Worm (Caenorhabditis elegans) whole organism, L4 larva: ENCODE data around the gene F13A7.1.

Experiments
- D1046.2 ChIP-seq: fragments of 200-800 bp; sonication (Bioruptor generic); IDR thresholded peaks from 2 replicates; pipeline ENCODE4 v1.3.6; 2022; ENCODE audit warnings: missing genetic modification characterization, missing compliant biosample characterization
- F10B5.3 ChIP-seq: sonication (generic microtip); optimal IDR thresholded peaks from 2 replicates; lab custom pipeline; 2016; ENCODE audit warnings: mild to moderate bottlenecking, missing genetic modification characterization, missing compliant biosample characterization
- Y105C5A.15 ChIP-seq: fragments of 200-800 bp; sonication (Bioruptor generic); IDR thresholded peaks from 2 replicates; pipeline ENCODE4 v1.3.6; 2022; ENCODE audit warnings: missing genetic modification characterization, missing compliant biosample characterization
- ama-1 ChIP-seq: fragments of 150-350 bp; optimal IDR thresholded peaks from 2 replicates; lab custom pipeline; 2014; ENCODE audit warnings: inconsistent platforms, mixed read lengths
- ceh-20 ChIP-seq: fragments of 200-800 bp; sonication (Bioruptor generic); IDR thresholded peaks from 2 replicates; pipeline ENCODE4 v1.3.6; 2022; ENCODE audit warnings: missing genetic modification reagents, missing genetic modification characterization, missing compliant biosample characterization
- ceh-28 ChIP-seq: fragments of 150-350 bp; optimal IDR thresholded peaks from 2 replicates; lab custom pipeline; 2014; ENCODE audit warnings: missing biosample characterization, missing genetic modification reagents, missing genetic modification characterization
- ceh-62 ChIP-seq: sonication (generic microtip); optimal IDR thresholded peaks from 2 replicates; lab custom pipeline; 2017; ENCODE audit warnings: missing biosample characterization, missing genetic modification characterization
- ceh-82 ChIP-seq: sonication (generic microtip); optimal IDR thresholded peaks from 2 replicates; lab custom pipeline; 2017; ENCODE audit warnings: missing biosample characterization, missing genetic modification characterization
- lin-13 ChIP-seq: fragments of 150-350 bp; optimal IDR thresholded peaks from 2 replicates; lab custom pipeline; 2014; ENCODE audit warnings: missing biosample characterization, missing genetic modification reagents, missing genetic modification characterization
- madf-5 ChIP-seq, 2 experiments: fragments of 200-800 bp; sonication (Bioruptor generic); IDR thresholded peaks; 2 replicates each; pipeline ENCODE4 v1.3.6; 2022; ENCODE audit warnings: missing compliant biosample characterization in 2 of 2, missing genetic modification characterization in 2 of 2
- nhr-25 ChIP-seq: sonication (generic microtip); optimal IDR thresholded peaks from 2 replicates; lab custom pipeline; 2017; ENCODE audit warnings: missing genetic modification characterization, mild to moderate bottlenecking, missing compliant biosample characterization, antibody characterized with exemption, moderate library complexity, borderline replicate concordance; ENCODE audit not compliant: insufficient read depth
- saeg-2 ChIP-seq: fragments of 200-800 bp; sonication (Bioruptor generic); IDR thresholded peaks from 2 replicates; pipeline ENCODE4 v1.3.6; 2022; ENCODE audit warnings: missing genetic modification reagents, missing genetic modification characterization, missing compliant biosample characterization
- skn-1 ChIP-seq: fragments of 150-350 bp; optimal IDR thresholded peaks from 2 replicates; lab custom pipeline; 2014; ENCODE audit warnings: missing biosample characterization, missing genetic modification characterization
- tag-97 ChIP-seq: fragments of 200-800 bp; sonication (Bioruptor generic); IDR thresholded peaks from 2 replicates; pipeline ENCODE4 v1.3.6; 2022; ENCODE audit warnings: missing genetic modification characterization, missing compliant biosample characterization
- zip-2 ChIP-seq: fragments of 150-350 bp; optimal IDR thresholded peaks from 2 replicates; lab custom pipeline; 2014; ENCODE audit warnings: missing biosample characterization, missing genetic modification characterization

F13A7.1 gene

DNA sequence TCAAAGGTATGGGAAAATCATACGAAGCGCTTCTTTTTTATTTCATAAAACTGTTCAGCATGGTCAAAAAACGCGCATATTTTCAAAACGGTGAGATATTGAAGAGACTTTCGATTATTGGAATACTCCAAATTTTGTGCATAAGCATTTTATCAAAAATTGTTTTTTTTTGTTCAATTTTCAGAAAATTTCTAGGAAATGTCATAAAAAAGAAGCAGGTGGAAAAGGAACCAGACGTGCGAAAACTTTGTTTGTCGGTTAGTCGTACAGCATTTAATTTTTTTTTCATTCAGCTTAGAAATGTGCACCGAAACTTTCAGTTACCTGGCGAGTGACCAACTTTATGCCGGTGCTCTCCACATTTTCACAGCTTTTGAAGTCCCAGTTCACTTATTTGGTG is 44.3 kb downstream of the F13A7.1 start, which contains the start of gene srh-167:
Gene srh-167 (plus strand): TSS at position 301 of the 400 bp plus-strand sequence.
- TF ChIP-seq ceh-62 (tag; lab: Kevin White, UChicago) (no peak), ceh-20 (GFP tag; lab: Robert Waterston, UW) (no peak), ama-1 (no peak), Y105C5A.15 (GFP tag; lab: Robert Waterston, UW) (no peak), lin-13 (GFP tag; lab: Kevin White, UChicago) (no peak), skn-1 (tag; lab: Kevin White, UChicago) (no peak), F10B5.3 (no peak), ceh-82 (tag; lab: Kevin White, UChicago) (no peak), D1046.2 (no peak), nhr-25 (no peak), saeg-2 (GFP tag; lab: Robert Waterston, UW) (no peak)

DNA sequence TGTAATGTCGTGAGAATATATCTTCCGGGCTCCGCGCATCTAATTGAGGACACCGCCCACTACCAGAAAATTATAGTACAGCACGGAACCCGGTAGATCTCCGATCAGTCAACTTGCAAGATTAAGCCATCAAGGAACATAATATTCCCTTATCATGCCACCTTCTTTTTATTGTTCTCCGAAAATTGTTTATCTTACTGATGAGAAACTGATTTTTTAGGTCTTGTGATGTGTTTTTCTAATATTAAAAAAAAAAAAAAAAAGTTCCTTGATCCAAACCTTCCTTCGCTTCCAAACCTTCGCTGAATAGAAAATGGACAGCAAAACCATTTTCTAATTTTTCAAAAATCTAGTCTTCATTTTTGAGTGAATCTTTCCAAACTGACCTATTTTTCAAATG is 48.9 kb downstream of the F13A7.1 start, which contains the start of gene F57G8.7:
Gene F57G8.7 (plus strand): TSS at position 301 of the 400 bp plus-strand sequence.
- TF ChIP-seq ceh-28 (no peak), tag-97 (no peak), madf-5 (GFP tag; IDR thresholded peaks at IDR 0.05; lab: Robert Waterston, UW) (no peak), zip-2 (no peak)
- TF ChIP-seq, all 104 proteins: peak for 0
